Worm (Caenorhabditis elegans): ENCODE measurements around the gene pll-1.
A peak's percentile ranks its signal among the peaks of the same experiment; 100 is the strongest.

Gene pll-1

ce11 chrIII:365649-366048 is at the start of gene pll-1:
pll-1 (plus strand) TSS chrIII:365949.
- no peak for TF ChIP-seq efl-3 (GFP tag; optimal IDR thresholded peaks at IDR 0.05)
- no peak for TF ChIP-seq ceh-82 (tag; optimal IDR thresholded peaks at IDR 0.05)
- no peak for TF ChIP-seq irx-1 (tag; optimal IDR thresholded peaks at IDR 0.05)
- no peak for TF ChIP-seq egl-13 (tag; optimal IDR thresholded peaks at IDR 0.05)
- TF ChIP-seq unc-130 (tag; optimal IDR thresholded peaks at IDR 0.05): no peak
- no peak for TF ChIP-seq fkh-4 (tag; optimal IDR thresholded peaks at IDR 0.05; ENCODE audit: borderline replicate concordance)
- no peak for TF ChIP-seq mab-9 (GFP tag; IDR thresholded peaks at IDR 0.05)
- no peak for TF ChIP-seq fos-1 (tag; optimal IDR thresholded peaks at IDR 0.05)
- no peak for TF ChIP-seq tbx-2 (tag; optimal IDR thresholded peaks at IDR 0.05)
- no peak for TF ChIP-seq swsn-7 (tag; optimal IDR thresholded peaks at IDR 0.05)
- no peak for TF ChIP-seq nhr-76 (tag; optimal IDR thresholded peaks at IDR 0.05)
- no peak for TF ChIP-seq lin-13 (GFP tag; optimal IDR thresholded peaks at IDR 0.05)
- TF ChIP-seq unc-30 (tag; optimal IDR thresholded peaks at IDR 0.05): no peak
- TF ChIP-seq dsc-1 (tag; optimal IDR thresholded peaks at IDR 0.05): no peak

DNA sequence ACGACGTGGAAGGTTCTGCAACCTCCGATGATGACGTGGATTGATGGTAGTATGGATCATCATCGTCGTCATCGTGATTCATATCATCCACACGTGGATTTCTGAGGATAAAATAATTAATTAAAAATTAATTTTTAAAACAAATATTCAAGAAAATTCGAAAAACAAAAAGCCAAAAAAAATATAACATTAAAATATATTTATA is 22.7 kb upstream of the pll-1 start, which contains the start of gene Y50D7A.8:
TSS of gene Y50D7A.8 (minus strand) at position 101 of the 205 bp plus-strand sequence.
- TF ChIP-seq mep-1 (tag; optimal IDR thresholded peaks at IDR 0.05) (no peak), unc-30 (tag; optimal IDR thresholded peaks at IDR 0.05) (no peak), lin-35 (GFP tag; optimal IDR thresholded peaks at IDR 0.05) (no peak), lin-39 (tag; optimal IDR thresholded peaks at IDR 0.05) (no peak)

- TF ChIP-seq snu-23 (GFP tag; optimal IDR thresholded peaks at IDR 0.05): peak; percentile 13
- peak in 1 of 2 experiments; percentile 18 for TF ChIP-seq efl-1 (optimal IDR thresholded peaks at IDR 0.05)
- TF ChIP-seq efl-1 (GFP tag; optimal IDR thresholded peaks at IDR 0.05 in 1 of 2): peak in 1 of 2 experiments; percentile 25
- TF ChIP-seq unc-30 (tag; optimal IDR thresholded peaks at IDR 0.05): no peak
- TF ChIP-seq fkh-8 (tag; optimal IDR thresholded peaks at IDR 0.05): peak; percentile 33
- no peak for TF ChIP-seq aly-2 (tag; optimal IDR thresholded peaks at IDR 0.05)
- peak in 1 of 3 experiments; percentile 12 for TF ChIP-seq dpl-1 (GFP tag; optimal IDR thresholded peaks at IDR 0.05)
- TF ChIP-seq nhr-90 (tag; optimal IDR thresholded peaks at IDR 0.05; ENCODE audit: poor library complexity): no peak
- TF ChIP-seq unc-86 (tag; optimal IDR thresholded peaks at IDR 0.05): no peak
- TF ChIP-seq lin-14 (GFP tag; optimal IDR thresholded peaks at IDR 0.05): peak; percentile 56
- TF ChIP-seq nhr-28 (tag; optimal IDR thresholded peaks at IDR 0.05): no peak
- no peak for TF ChIP-seq hlh-4 (tag; optimal IDR thresholded peaks at IDR 0.05)
- TF ChIP-seq lsy-2 (tag; optimal IDR thresholded peaks at IDR 0.05): peak in 1 of 2 experiments; percentile 28
- TF ChIP-seq C16A3.4 (tag; optimal IDR thresholded peaks at IDR 0.05): peak; percentile 16
- no peak for TF ChIP-seq aha-1 (tag; optimal IDR thresholded peaks at IDR 0.05)
- no peak for TF ChIP-seq ama-1 (optimal IDR thresholded peaks at IDR 0.05)
- TF ChIP-seq lin-35 (GFP tag; optimal IDR thresholded peaks at IDR 0.05): peak in 1 of 2 experiments; percentile 7
- TF ChIP-seq sptf-1 (tag; optimal IDR thresholded peaks at IDR 0.05): no peak
- TF ChIP-seq lin-13 (GFP tag; optimal IDR thresholded peaks at IDR 0.05): no peak
- peak; percentile 30 for TF ChIP-seq irx-1 (tag; optimal IDR thresholded peaks at IDR 0.05)
- no peak for TF ChIP-seq fkh-10 (GFP tag; optimal IDR thresholded peaks at IDR 0.05)
- TF ChIP-seq ztf-4 (tag; optimal IDR thresholded peaks at IDR 0.05): peak; percentile 60
- TF ChIP-seq nhr-71 (tag; optimal IDR thresholded peaks at IDR 0.05): peak; percentile 5
- peak; percentile 8 for TF ChIP-seq xbp-1 (tag; optimal IDR thresholded peaks at IDR 0.05)
- TF ChIP-seq unc-98 (GFP tag; IDR thresholded peaks at IDR 0.05): no peak
- TF ChIP-seq blmp-1 (tag; optimal IDR thresholded peaks at IDR 0.05): no peak
- TF ChIP-seq jun-1 (tag; optimal IDR thresholded peaks at IDR 0.05): no peak
- TF ChIP-seq pag-3 (tag; optimal IDR thresholded peaks at IDR 0.05; ENCODE audit: borderline replicate concordance, insufficient read depth): no peak
These were observed 22.2 kb upstream of the pll-1 start for ce11 chrIII:343346-344220.

All from whole organism, L1 larva.